Worm (Caenorhabditis elegans) whole organism, L2 larva: ENCODE results near the gene cul-2.
A peak's percentile ranks its signal among the peaks of the same experiment; 100 is the strongest.

Experiments used
- C34F6.9 ChIP-seq: fragments of 150-350 bp; optimal IDR thresholded peaks from 2 replicates; lab custom pipeline; 2014; ENCODE audit warnings: missing biosample characterization, missing genetic modification characterization
- F13H6.1 ChIP-seq: sonication (generic microtip); optimal IDR thresholded peaks from 2 replicates; lab custom pipeline; 2016; ENCODE audit warnings: missing genetic modification characterization, missing compliant biosample characterization
- R02D3.7 ChIP-seq: fragments of 150-350 bp; optimal IDR thresholded peaks from 2 replicates; lab custom pipeline; 2014; ENCODE audit warnings: missing biosample characterization, missing genetic modification characterization
- alr-1 ChIP-seq: fragments of 150-350 bp; optimal IDR thresholded peaks from 2 replicates; lab custom pipeline; 2014; ENCODE audit warnings: missing biosample characterization, missing genetic modification characterization
- aly-2 ChIP-seq: fragments of 150-350 bp; optimal IDR thresholded peaks from 2 replicates; lab custom pipeline; 2014; ENCODE audit warnings: missing biosample characterization, missing genetic modification characterization
- ama-1 ChIP-seq: fragments of 150-350 bp; optimal IDR thresholded peaks from 2 replicates; lab custom pipeline; 2018; ENCODE audit warnings: inconsistent platforms
- blmp-1 ChIP-seq: sonication (generic microtip); optimal IDR thresholded peaks from 2 replicates; lab custom pipeline; 2017; ENCODE audit warnings: missing genetic modification characterization, mild to moderate bottlenecking, missing compliant biosample characterization, antibody characterized with exemption, moderate library complexity; ENCODE audit not compliant: insufficient read depth
- ceh-16 ChIP-seq: fragments of 150-350 bp; optimal IDR thresholded peaks from 2 replicates; lab custom pipeline; 2014; ENCODE audit warnings: missing biosample characterization, missing genetic modification characterization
- ceh-82 ChIP-seq: fragments of 150-350 bp; optimal IDR thresholded peaks from 2 replicates; lab custom pipeline; 2014; ENCODE audit warnings: missing biosample characterization, missing genetic modification characterization
- dmd-4 ChIP-seq: sonication (generic microtip); optimal IDR thresholded peaks from 2 replicates; lab custom pipeline; 2017; ENCODE audit warnings: missing biosample characterization, missing genetic modification characterization
- egl-27 ChIP-seq: sonication (generic microtip); optimal IDR thresholded peaks from 3 replicates; lab custom pipeline; 2017; ENCODE audit warnings: missing biosample characterization, missing genetic modification reagents, missing genetic modification characterization
- elt-1 ChIP-seq: fragments of 150-350 bp; optimal IDR thresholded peaks from 2 replicates; lab custom pipeline; 2014; ENCODE audit warnings: missing biosample characterization, missing genetic modification characterization
- fos-1 ChIP-seq: fragments of 150-350 bp; optimal IDR thresholded peaks from 2 replicates; lab custom pipeline; 2014; ENCODE audit warnings: missing biosample characterization, missing genetic modification characterization
- gmeb-1 ChIP-seq: fragments of 150-350 bp; optimal IDR thresholded peaks from 2 replicates; lab custom pipeline; 2014; ENCODE audit warnings: missing biosample characterization, missing genetic modification characterization
- lin-13 ChIP-seq: fragments of 150-350 bp; optimal IDR thresholded peaks from 2 replicates; lab custom pipeline; 2014; ENCODE audit warnings: missing biosample characterization, missing genetic modification reagents, missing genetic modification characterization
- lin-39 ChIP-seq: fragments of 150-350 bp; optimal IDR thresholded peaks from 2 replicates; lab custom pipeline; 2014; ENCODE audit warnings: missing biosample characterization, missing genetic modification reagents, missing genetic modification characterization
- mab-5 ChIP-seq: fragments of 150-350 bp; optimal IDR thresholded peaks from 2 replicates; lab custom pipeline; 2014; ENCODE audit warnings: missing biosample characterization, missing genetic modification characterization
- nhr-10 ChIP-seq: sonication (generic microtip); optimal IDR thresholded peaks from 2 replicates; lab custom pipeline; 2017; ENCODE audit warnings: missing biosample characterization, missing genetic modification characterization
- nhr-129 ChIP-seq: fragments of 150-350 bp; optimal IDR thresholded peaks from 2 replicates; lab custom pipeline; 2014; ENCODE audit warnings: missing biosample characterization, missing genetic modification characterization
- nhr-21 ChIP-seq: fragments of 150-350 bp; optimal IDR thresholded peaks from 2 replicates; lab custom pipeline; 2014; ENCODE audit warnings: missing biosample characterization, missing genetic modification characterization
- nhr-23 ChIP-seq: fragments of 150-350 bp; optimal IDR thresholded peaks from 2 replicates; lab custom pipeline; 2014; ENCODE audit warnings: missing biosample characterization, missing genetic modification reagents, missing genetic modification characterization
- nhr-237 ChIP-seq: fragments of 150-350 bp; optimal IDR thresholded peaks from 2 replicates; lab custom pipeline; 2014; ENCODE audit warnings: missing biosample characterization, missing genetic modification characterization
- nhr-25 ChIP-seq: fragments of 150-350 bp; sonication (generic microtip); optimal IDR thresholded peaks from 3 replicates; lab custom pipeline; 2014; ENCODE audit warnings: missing biosample characterization, missing genetic modification characterization
- nhr-6 ChIP-seq: fragments of 150-350 bp; optimal IDR thresholded peaks from 2 replicates; lab custom pipeline; 2014; ENCODE audit warnings: missing biosample characterization, missing genetic modification characterization
- nhr-77 ChIP-seq: fragments of 150-350 bp; optimal IDR thresholded peaks from 2 replicates; lab custom pipeline; 2014; ENCODE audit warnings: missing biosample characterization, missing genetic modification characterization
- sem-4 ChIP-seq: fragments of 150-350 bp; optimal IDR thresholded peaks from 2 replicates; lab custom pipeline; 2014; ENCODE audit warnings: missing biosample characterization, missing genetic modification reagents, missing genetic modification characterization
- skn-1 ChIP-seq: sonication (generic microtip); optimal IDR thresholded peaks from 2 replicates; lab custom pipeline; 2017; ENCODE audit warnings: missing biosample characterization, missing genetic modification characterization
- sma-3 ChIP-seq: sonication (generic microtip); optimal IDR thresholded peaks from 2 replicates; lab custom pipeline; 2016; ENCODE audit warnings: missing genetic modification reagents, missing genetic modification characterization, missing compliant biosample characterization
- sma-9 ChIP-seq, 2 experiments: fragments of 150-350 bp in 1 of 2; sonication (generic microtip) in 1 of 2; optimal IDR thresholded peaks; 2 replicates each; lab custom pipeline; 2014 to 2016; ENCODE audit warnings: missing genetic modification characterization in 2 of 2, mild to moderate bottlenecking in 1 of 2, missing biosample characterization in 1 of 2, missing compliant biosample characterization in 1 of 2, missing genetic modification reagents in 1 of 2, moderate library complexity in 1 of 2
- unc-39 ChIP-seq: fragments of 150-350 bp; optimal IDR thresholded peaks from 2 replicates; lab custom pipeline; 2014; ENCODE audit warnings: missing biosample characterization, missing genetic modification characterization
- unc-55 ChIP-seq: fragments of 150-350 bp; sonication (generic microtip); optimal IDR thresholded peaks from 3 replicates; lab custom pipeline; 2014; ENCODE audit warnings: missing biosample characterization, missing genetic modification reagents, missing genetic modification characterization
- unc-62 ChIP-seq: fragments of 150-350 bp; optimal IDR thresholded peaks from 2 replicates; lab custom pipeline; 2014; ENCODE audit warnings: missing biosample characterization, missing genetic modification reagents, missing genetic modification characterization
- ztf-1 ChIP-seq: fragments of 200-800 bp; sonication (Bioruptor generic); conservative IDR thresholded peaks from 2 replicates; pipeline ENCODE4 v1.3.6; 2022; ENCODE audit warnings: missing genetic modification characterization, missing compliant biosample characterization
- ztf-11 ChIP-seq: sonication (generic microtip); optimal IDR thresholded peaks from 2 replicates; lab custom pipeline; 2017; ENCODE audit warnings: missing biosample characterization, missing genetic modification characterization

The cul-2 gene

DNA sequence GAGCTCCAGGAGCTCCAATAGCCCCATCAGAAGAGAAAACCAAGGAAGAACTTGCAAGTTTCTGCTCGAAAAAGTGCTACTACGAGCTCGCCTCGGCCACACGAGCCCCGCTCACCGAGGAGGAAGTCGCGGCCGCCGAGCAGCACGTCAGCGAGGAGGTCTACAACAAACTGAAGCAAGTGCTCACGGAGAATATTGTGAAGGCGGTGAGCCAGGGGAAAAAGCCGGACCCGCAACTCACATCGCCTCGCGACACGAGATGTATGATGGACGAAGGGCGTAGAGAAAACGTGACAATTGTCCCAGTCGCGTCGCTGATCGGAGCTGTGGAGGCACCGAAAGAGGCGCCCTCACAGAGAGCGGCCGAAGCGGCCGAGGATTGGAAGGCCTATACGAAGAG is 34.4 kb upstream of the cul-2 start:
- TF ChIP-seq C34F6.9 (tag; lab: Kevin White, UChicago) (no peak), nhr-23 (no peak), sem-4 (tag; lab: Kevin White, UChicago) (no peak), nhr-237 (tag; lab: Kevin White, UChicago) (no peak), nhr-6 (tag; lab: Kevin White, UChicago) (no peak), ama-1 (lab: Kevin White, UChicago) (no peak), ztf-11 (tag; lab: Kevin White, UChicago) (no peak), egl-27 (tag; lab: Kevin White, UChicago) (no peak), unc-62 (GFP tag; lab: Kevin White, UChicago) (no peak), lin-39 (tag; lab: Kevin White, UChicago) (no peak), sma-3 (GFP tag; lab: Kevin White, UChicago) (no peak), fos-1 (no peak)

DNA sequence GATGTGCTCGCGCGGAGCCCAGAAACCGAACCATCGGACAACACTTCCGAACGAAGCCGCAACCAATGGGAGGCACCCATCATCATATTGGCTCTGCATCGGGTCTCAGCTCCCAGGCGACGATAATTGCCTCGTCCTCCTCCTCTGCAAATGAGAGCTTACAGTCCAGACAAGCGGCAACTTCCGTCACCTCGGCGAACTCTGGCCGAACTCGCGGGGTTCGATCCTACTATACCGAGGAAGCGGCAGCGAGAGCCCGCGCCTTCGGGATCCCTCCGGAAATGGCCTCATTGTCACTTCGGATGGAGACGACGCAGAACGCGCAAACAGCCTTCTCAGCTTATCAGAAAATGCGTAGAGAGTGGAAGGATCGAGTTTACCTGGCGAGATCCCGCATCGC is 32.1 kb upstream of the cul-2 start:
- TF ChIP-seq alr-1 (tag; lab: Kevin White, UChicago) (no peak), nhr-237 (tag; lab: Kevin White, UChicago) (no peak), elt-1 (tag; lab: Kevin White, UChicago) (no peak), lin-39 (tag; lab: Kevin White, UChicago) (no peak), nhr-25 (tag; lab: Kevin White, UChicago) (no peak), sma-9 (GFP tag; optimal IDR thresholded peaks at IDR 0.05; lab: Kevin White, UChicago) (no peak), sma-9 (tag; optimal IDR thresholded peaks at IDR 0.05; lab: Kevin White, UChicago) (no peak), unc-55 (GFP tag; lab: Kevin White, UChicago) (no peak), mab-5 (tag; lab: Kevin White, UChicago) (no peak), ztf-1 (no peak), nhr-129 (tag; lab: Kevin White, UChicago) (no peak), sma-3 (GFP tag; lab: Kevin White, UChicago) (no peak)

DNA sequence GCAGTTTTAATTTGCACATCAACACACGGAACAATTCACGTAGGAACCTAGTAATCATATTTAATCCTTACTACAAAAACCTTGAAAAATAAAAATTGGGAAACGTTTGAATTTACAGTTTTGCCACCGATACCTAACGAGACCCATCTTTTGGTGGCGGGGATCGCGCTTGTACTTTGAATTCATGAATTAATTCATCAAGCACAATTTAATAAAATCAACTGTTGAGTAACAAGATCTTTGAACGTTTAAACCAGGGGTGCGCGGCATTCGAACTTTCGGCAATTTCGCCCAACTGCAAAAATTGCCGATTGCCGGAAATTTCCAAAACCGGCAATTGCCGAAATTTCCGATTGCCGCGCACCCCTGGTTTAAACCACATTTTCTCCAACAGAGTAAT is 30.4 kb upstream of the cul-2 start:
- TF ChIP-seq nhr-21, result no peak
- no peak for TF ChIP-seq R02D3.7 (tag; lab: Kevin White, UChicago)
- TF ChIP-seq nhr-10, result no peak
- no peak for TF ChIP-seq unc-39 (tag; lab: Kevin White, UChicago)
- TF ChIP-seq unc-62 (GFP tag; lab: Kevin White, UChicago), result no peak
- TF ChIP-seq skn-1 (tag; lab: Kevin White, UChicago), result no peak
- TF ChIP-seq aly-2 (tag; lab: Kevin White, UChicago), result no peak
- TF ChIP-seq, all 48 proteins: peak for 0

DNA sequence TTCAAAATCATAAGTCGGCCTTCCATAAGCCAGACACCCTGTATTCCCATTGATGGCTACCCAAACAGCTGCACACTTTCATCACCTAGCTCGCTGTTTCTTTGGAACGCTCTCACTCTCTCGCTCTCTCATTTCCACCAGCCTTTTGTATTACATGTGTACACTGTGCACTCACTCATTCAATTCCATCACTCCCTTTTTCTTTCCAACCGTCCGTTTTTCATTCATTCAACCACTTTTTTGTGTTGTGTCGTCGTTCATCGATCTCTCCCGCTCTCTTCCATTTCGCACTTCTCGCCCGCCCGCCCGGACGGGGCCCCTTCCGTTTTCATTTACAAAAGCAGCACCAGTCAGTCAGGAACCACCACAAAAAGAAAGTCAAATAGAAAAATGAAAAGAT is 29.1 kb upstream of the cul-2 start:
- TF ChIP-seq nhr-129 (tag; lab: Kevin White, UChicago) (peak; percentile 24), nhr-6 (tag; lab: Kevin White, UChicago) (no peak), C34F6.9 (tag; lab: Kevin White, UChicago) (no peak), gmeb-1 (no peak), nhr-237 (tag; lab: Kevin White, UChicago) (no peak), fos-1 (peak; percentile 76)

DNA sequence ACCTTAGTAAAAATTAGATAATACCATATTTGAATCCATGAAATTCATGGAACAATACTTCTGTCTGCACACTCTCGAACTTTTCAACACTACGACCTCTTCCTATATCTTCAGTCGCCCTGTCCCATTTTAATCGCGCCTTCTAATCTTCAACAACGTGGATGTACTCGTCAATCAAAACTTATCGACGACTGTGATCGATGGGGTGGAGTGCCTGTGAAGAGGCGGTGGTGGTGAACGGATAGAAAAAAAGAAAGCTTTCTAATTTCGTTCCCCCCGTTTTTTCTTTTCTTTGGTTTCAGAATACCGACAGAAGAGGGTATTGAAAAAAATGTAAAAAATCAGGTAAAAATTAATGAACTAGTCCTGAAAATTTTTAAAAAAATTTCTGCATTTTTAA is 28.0 kb upstream of the cul-2 start:
- peak; percentile 4 for TF ChIP-seq elt-1 (tag; lab: Kevin White, UChicago)
- TF ChIP-seq unc-62 (GFP tag; lab: Kevin White, UChicago), result no peak
- no peak for TF ChIP-seq F13H6.1
- no peak for TF ChIP-seq nhr-10
- no peak for TF ChIP-seq lin-13 (GFP tag; lab: Kevin White, UChicago)
- peak; percentile 27 for TF ChIP-seq ceh-16 (tag; lab: Kevin White, UChicago)
- TF ChIP-seq, all 48 proteins: peak for 2

DNA sequence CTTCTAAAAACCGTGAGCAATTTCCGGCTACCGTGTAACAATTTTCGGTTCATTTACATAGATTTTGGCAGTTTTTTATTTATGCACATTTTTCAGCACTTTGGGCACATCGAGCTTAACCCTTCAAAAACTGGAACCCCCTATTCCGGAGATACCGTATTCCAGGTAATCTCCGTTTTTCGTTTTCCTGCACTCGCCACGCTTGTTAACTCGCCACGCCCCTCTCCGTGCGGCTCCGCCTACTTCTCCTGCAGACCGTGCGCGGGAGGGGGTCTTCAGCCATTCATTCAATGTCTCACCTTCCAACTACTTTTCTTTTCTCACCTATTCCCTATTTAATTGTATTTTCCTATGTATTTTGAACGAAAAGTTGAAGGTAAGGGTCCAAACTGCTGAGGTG is 26.9 kb upstream of the cul-2 start:
- TF ChIP-seq nhr-25 (tag; lab: Kevin White, UChicago), result no peak
- TF ChIP-seq ceh-82 (tag; lab: Kevin White, UChicago), result no peak
- TF ChIP-seq aly-2 (tag; lab: Kevin White, UChicago), result no peak
- TF ChIP-seq unc-55 (GFP tag; lab: Kevin White, UChicago), result no peak
- no peak for TF ChIP-seq nhr-21
- TF ChIP-seq sem-4 (tag; lab: Kevin White, UChicago), result no peak
- no peak for TF ChIP-seq nhr-77
- no peak for TF ChIP-seq unc-62 (GFP tag; lab: Kevin White, UChicago)
- no peak for TF ChIP-seq gmeb-1
- no peak for TF ChIP-seq blmp-1 (tag; lab: Kevin White, UChicago)
- no peak for TF ChIP-seq dmd-4 (tag; lab: Kevin White, UChicago)
- TF ChIP-seq lin-39 (tag; lab: Kevin White, UChicago), result no peak
- TF ChIP-seq sma-9 (GFP tag; optimal IDR thresholded peaks at IDR 0.05; lab: Kevin White, UChicago), result no peak
- TF ChIP-seq sma-9 (tag; optimal IDR thresholded peaks at IDR 0.05; lab: Kevin White, UChicago), result no peak
- TF ChIP-seq, all 48 proteins: peak for 0
